2 worm cellular contexts compared by ENCODE assay signal in genomic region chrII:2411093-2411492, ce11.
TF ChIP-seq lines count a peak whose summit lies in the region.

No protein-coding gene starts in this region.

TF ChIP-seq in whole organism, L4 larva, 104 proteins besides CTCF, POLR2A, EP300 and RAD21:
- TF ChIP-seq unc-39 (tag; optimal IDR thresholded peaks at IDR 0.05; lab: Kevin White, UChicago) (no peak), set-16 (GFP tag; IDR thresholded peaks at IDR 0.05; lab: Robert Waterston, UW) (peak; percentile 56; the same call in 1 of the 2 replicates), nhr-237 (tag; optimal IDR thresholded peaks at IDR 0.05; lab: Kevin White, UChicago) (no peak), unc-62 (GFP tag; optimal IDR thresholded peaks at IDR 0.05 in 1 of 2; lab: Kevin White, UChicago) (no peak), unc-62 (tag; optimal IDR thresholded peaks at IDR 0.05; lab: Kevin White, UChicago) (no peak), arid-1 (GFP tag; conservative IDR thresholded peaks at IDR 0.05; lab: Robert Waterston, UW) (no peak), madf-5 (GFP tag; IDR thresholded peaks at IDR 0.05; lab: Robert Waterston, UW) (0 out of 4 replicates have a peak, but pooled peaks of 1 of the 2 experiments have one; percentile 22), lin-29 (GFP tag; IDR thresholded peaks at IDR 0.05; lab: Robert Waterston, UW) (no peak), F26F4.8 (GFP tag; conservative IDR thresholded peaks at IDR 0.05; lab: Robert Waterston, UW) (no peak), vab-7 (GFP tag; IDR thresholded peaks at IDR 0.05; lab: Robert Waterston, UW) (no peak), aha-1 (tag; lab: Kevin White, UChicago) (peak; percentile 82)
TF ChIP-seq in whole organism, L4 larva: peak in this region for 3.

TF ChIP-seq in whole organism, young adult, 124 proteins besides CTCF, POLR2A, EP300 and RAD21:
- no peak for TF ChIP-seq Y53F4B.3 (GFP tag; IDR thresholded peaks at IDR 0.05; lab: Robert Waterston, UW)
- TF ChIP-seq sptf-2 (GFP tag; optimal IDR thresholded peaks at IDR 0.05; lab: Kevin White, UChicago), result no peak
- no peak for TF ChIP-seq ztf-25 (GFP tag; IDR thresholded peaks at IDR 0.05; lab: Robert Waterston, UW)
- TF ChIP-seq fkh-3 (tag; optimal IDR thresholded peaks at IDR 0.05; lab: Kevin White, UChicago), result no peak
- no peak for TF ChIP-seq F23B12.7 (tag; optimal IDR thresholded peaks at IDR 0.05; lab: Kevin White, UChicago; ENCODE audit: insufficient read depth)
- TF ChIP-seq sdz-38 (tag; optimal IDR thresholded peaks at IDR 0.05; lab: Kevin White, UChicago), result no peak
- no peak for TF ChIP-seq let-607 (tag; optimal IDR thresholded peaks at IDR 0.05; lab: Kevin White, UChicago)
- no peak for TF ChIP-seq attf-3 (GFP tag; conservative IDR thresholded peaks at IDR 0.05; lab: Robert Waterston, UW)
- no peak for TF ChIP-seq dpl-1 (GFP tag; optimal IDR thresholded peaks at IDR 0.05; lab: Kevin White, UChicago)
- TF ChIP-seq F52B5.7 (tag; optimal IDR thresholded peaks at IDR 0.05; lab: Kevin White, UChicago), result no peak
- TF ChIP-seq F37B4.10 (GFP tag; IDR thresholded peaks at IDR 0.05; lab: Robert Waterston, UW), result no peak
- TF ChIP-seq pbrm-1 (GFP tag; IDR thresholded peaks at IDR 0.05; lab: Robert Waterston, UW), result no peak
- TF ChIP-seq ceh-79 (tag; optimal IDR thresholded peaks at IDR 0.05; lab: Kevin White, UChicago), result no peak
- TF ChIP-seq lin-54 (GFP tag; optimal IDR thresholded peaks at IDR 0.05; lab: Kevin White, UChicago), result no peak
- peak; percentile 63 for TF ChIP-seq zfh-2 (GFP tag; conservative IDR thresholded peaks at IDR 0.05; lab: Robert Waterston, UW)
- TF ChIP-seq tlf-1 (GFP tag; optimal IDR thresholded peaks at IDR 0.05; lab: Kevin White, UChicago), result no peak
- no peak for TF ChIP-seq somi-1 (GFP tag; optimal IDR thresholded peaks at IDR 0.05; lab: Kevin White, UChicago)
- TF ChIP-seq nfya-2 (GFP tag; IDR thresholded peaks at IDR 0.05; lab: Robert Waterston, UW), result 0 out of 2 replicates have a peak, but pooled peaks have one; percentile 15
TF ChIP-seq in whole organism, young adult: peak in this region for 2.
